Fruit fly (Drosophila melanogaster) whole organism, embryonic: Measurements from ENCODE around the gene Epp.

Experiments
- Bdp1 ChIP-seq: fragments of 200-800 bp; sonication (Bioruptor generic); optimal IDR thresholded peaks from 3 replicates; lab custom pipeline; 2016; ENCODE audit warnings: missing biosample characterization, missing genetic modification characterization
- CG10274 ChIP-seq: fragments of 200-800 bp; sonication (Bioruptor generic); optimal IDR thresholded peaks from 3 replicates; lab custom pipeline; 2017; ENCODE audit warnings: missing biosample characterization, mild to moderate bottlenecking, missing genetic modification characterization
- CG10565 ChIP-seq: fragments of 200-800 bp; sonication (Bioruptor generic); optimal IDR thresholded peaks from 3 replicates; lab custom pipeline; 2016; ENCODE audit warnings: missing biosample characterization, mild to moderate bottlenecking, missing genetic modification characterization
- CG12236 ChIP-seq: fragments of 200-800 bp; sonication (Bioruptor generic); optimal IDR thresholded peaks from 2 replicates; lab custom pipeline; 2016; ENCODE audit warnings: missing biosample characterization, missing genetic modification characterization
- CG12391 ChIP-seq: fragments of 200-800 bp; sonication (Bioruptor generic); optimal IDR thresholded peaks from 3 replicates; lab custom pipeline; 2018; ENCODE audit warnings: missing biosample characterization, mild to moderate bottlenecking, missing genetic modification characterization, moderate library complexity
- CG12769 ChIP-seq: fragments of 200-800 bp; sonication (Bioruptor generic); optimal IDR thresholded peaks from 2 replicates; lab custom pipeline; 2019; ENCODE audit warnings: missing biosample characterization, mild to moderate bottlenecking, missing genetic modification characterization, moderate library complexity
- CG1529 ChIP-seq: fragments of 200-800 bp; sonication (Bioruptor generic); optimal IDR thresholded peaks from 3 replicates; lab custom pipeline; 2018; ENCODE audit warnings: missing biosample characterization, missing genetic modification characterization
- CG15696 ChIP-seq: fragments of 200-800 bp; sonication (Bioruptor generic); optimal IDR thresholded peaks from 2 replicates; lab custom pipeline; 2019; ENCODE audit warnings: missing biosample characterization, mild to moderate bottlenecking, missing genetic modification characterization, moderate library complexity
- CG1647 ChIP-seq: fragments of 200-800 bp; sonication (Bioruptor generic); optimal IDR thresholded peaks from 3 replicates; lab custom pipeline; 2016; ENCODE audit warnings: missing biosample characterization, missing genetic modification characterization
- CG18599 ChIP-seq: fragments of 200-800 bp; sonication (Bioruptor generic); optimal IDR thresholded peaks from 3 replicates; lab custom pipeline; 2017; ENCODE audit warnings: missing biosample characterization, missing genetic modification characterization, mild to moderate bottlenecking, moderate library complexity, missing genetic modification reagents
- CG2202 ChIP-seq: fragments of 200-800 bp; sonication (Bioruptor generic); optimal IDR thresholded peaks from 2 replicates; lab custom pipeline; 2018; ENCODE audit warnings: missing biosample characterization, mild to moderate bottlenecking, missing genetic modification characterization
- CG33213 ChIP-seq: fragments of 200-800 bp; sonication (Bioruptor generic); optimal IDR thresholded peaks from 3 replicates; lab custom pipeline; 2016; ENCODE audit warnings: missing biosample characterization, missing genetic modification characterization
- CG4424 ChIP-seq: fragments of 200-800 bp; sonication (Bioruptor generic); optimal IDR thresholded peaks from 3 replicates; lab custom pipeline; 2016; ENCODE audit warnings: missing biosample characterization, missing genetic modification characterization
- CG4707 ChIP-seq: fragments of 200-800 bp; sonication (Bioruptor generic); optimal IDR thresholded peaks from 2 replicates; lab custom pipeline; 2018; ENCODE audit warnings: missing biosample characterization, mild to moderate bottlenecking, missing genetic modification characterization, moderate library complexity
- CG4730 ChIP-seq: fragments of 200-800 bp; sonication (Bioruptor generic); IDR thresholded peaks from 2 replicates; pipeline ENCODE4 v1.3.6; 2022; ENCODE audit warnings: missing biosample characterization, missing genetic modification characterization
- CG5180 ChIP-seq: fragments of 200-800 bp; sonication (Bioruptor generic); optimal IDR thresholded peaks from 3 replicates; lab custom pipeline; 2017; ENCODE audit warnings: missing biosample characterization, missing genetic modification characterization, mild to moderate bottlenecking, moderate library complexity, missing genetic modification reagents
- CG6654 ChIP-seq: fragments of 200-800 bp; sonication (Bioruptor generic); optimal IDR thresholded peaks from 2 replicates; lab custom pipeline; 2017; ENCODE audit warnings: missing biosample characterization, mild to moderate bottlenecking, missing genetic modification characterization
- CG6683 ChIP-seq: fragments of 200-800 bp; sonication (Bioruptor generic); optimal IDR thresholded peaks from 2 replicates; lab custom pipeline; 2017; ENCODE audit warnings: missing biosample characterization, mild to moderate bottlenecking, missing genetic modification characterization, missing genetic modification reagents
- Camta ChIP-seq: fragments of 200-800 bp; sonication (Bioruptor generic); optimal IDR thresholded peaks from 2 replicates; lab custom pipeline; 2016; ENCODE audit warnings: missing biosample characterization, missing genetic modification characterization
- Chrac-16 ChIP-seq: fragments of 200-800 bp; sonication (Bioruptor generic); optimal IDR thresholded peaks from 3 replicates; lab custom pipeline; 2016; ENCODE audit warnings: missing biosample characterization, missing genetic modification characterization
- Deaf1 ChIP-seq: fragments of 200-800 bp; optimal IDR thresholded peaks from 3 replicates; lab custom pipeline; 2019; ENCODE audit warnings: missing biosample characterization, mild to moderate bottlenecking, missing genetic modification characterization, moderate library complexity
- Dek ChIP-seq: fragments of 200-800 bp; sonication (Bioruptor generic); optimal IDR thresholded peaks from 3 replicates; lab custom pipeline; 2019; ENCODE audit warnings: missing biosample characterization, mild to moderate bottlenecking, missing genetic modification characterization, moderate library complexity
- Dll ChIP-seq: fragments of 200-800 bp; sonication (Bioruptor generic); IDR thresholded peaks from 4 replicates; pipeline ENCODE4 v1.3.6; 2022; ENCODE audit warnings: missing biosample characterization, missing genetic modification characterization; ENCODE audit not compliant: partially characterized antibody
- Hr78 ChIP-seq, 2 experiments: fragments of 200-800 bp in 1 of 2; fragments of >200 bp in 1 of 2; sonication (Bioruptor generic) in 1 of 2; optimal IDR thresholded peaks; 2 replicates each; lab custom pipeline; 2017 to 2019; ENCODE audit warnings: missing biosample characterization in 2 of 2, missing genetic modification characterization in 2 of 2, mild to moderate bottlenecking in 1 of 2, moderate library complexity in 1 of 2
- Lim3 ChIP-seq: fragments of 200-800 bp; sonication (Bioruptor generic); IDR thresholded peaks from 2 replicates; pipeline ENCODE4 v1.3.6; 2022; ENCODE audit warnings: missing biosample characterization, missing genetic modification characterization
- Meics ChIP-seq: fragments of 200-800 bp; sonication (Bioruptor generic); optimal IDR thresholded peaks from 2 replicates; lab custom pipeline; 2017; ENCODE audit warnings: missing biosample characterization, mild to moderate bottlenecking, missing genetic modification characterization
- NC2β ChIP-seq: fragments of 200-800 bp; sonication (Bioruptor generic); optimal IDR thresholded peaks from 2 replicates; lab custom pipeline; 2016; ENCODE audit warnings: missing biosample characterization, missing genetic modification characterization
- Nf-YB ChIP-seq: fragments of 200-800 bp; sonication (Bioruptor generic); optimal IDR thresholded peaks from 3 replicates; lab custom pipeline; 2019; ENCODE audit warnings: missing biosample characterization, mild to moderate bottlenecking, missing genetic modification characterization, moderate library complexity
- Poxn ChIP-seq: fragments of 200-800 bp; sonication (Bioruptor generic); IDR thresholded peaks from 2 replicates; pipeline ENCODE4 v1.3.6; 2022; ENCODE audit warnings: missing biosample characterization, missing genetic modification characterization
- Ravus ChIP-seq: fragments of 200-800 bp; sonication (Bioruptor generic); IDR thresholded peaks from 2 replicates; pipeline ENCODE4 v1.3.6; 2022; ENCODE audit warnings: missing biosample characterization, missing genetic modification characterization
- Sry-δ ChIP-seq: fragments of 200-800 bp; sonication (Bioruptor generic); optimal IDR thresholded peaks from 2 replicates; lab custom pipeline; 2016; ENCODE audit warnings: missing biosample characterization, missing genetic modification characterization
- TFAM ChIP-seq: fragments of 200-800 bp; sonication (Bioruptor generic); optimal IDR thresholded peaks from 2 replicates; lab custom pipeline; 2017; ENCODE audit warnings: missing biosample characterization, missing genetic modification characterization, inconsistent platforms
- Usf ChIP-seq: fragments of 200-800 bp; sonication (Bioruptor generic); optimal IDR thresholded peaks from 2 replicates; lab custom pipeline; 2017; ENCODE audit warnings: missing genotype, missing biosample characterization, missing genetic modification characterization
- Xbp1 ChIP-seq: fragments of 200-800 bp; sonication (Bioruptor generic); optimal IDR thresholded peaks from 3 replicates; lab custom pipeline; 2016; ENCODE audit warnings: missing biosample characterization, mild to moderate bottlenecking, missing genetic modification characterization
- ab ChIP-seq: fragments of 200-800 bp; sonication (Bioruptor generic); optimal IDR thresholded peaks from 2 replicates; lab custom pipeline; 2016; ENCODE audit warnings: missing biosample characterization, missing genetic modification characterization
- al ChIP-seq: fragments of 200-800 bp; sonication (Bioruptor generic); IDR thresholded peaks from 2 replicates; pipeline ENCODE4 v1.3.6; 2022; ENCODE audit warnings: missing biosample characterization, missing genetic modification characterization
- bcd ChIP-seq: fragments of 200-800 bp; sonication (Bioruptor generic); optimal IDR thresholded peaks from 2 replicates; lab custom pipeline; 2017; ENCODE audit warnings: missing biosample characterization, mild to moderate bottlenecking, missing genetic modification characterization
- br ChIP-seq: fragments of >200 bp; optimal IDR thresholded peaks from 2 replicates; lab custom pipeline; 2017
- cg ChIP-seq: fragments of 200-800 bp; sonication (Bioruptor generic); optimal IDR thresholded peaks from 3 replicates; lab custom pipeline; 2019; ENCODE audit warnings: missing biosample characterization, mild to moderate bottlenecking, missing genetic modification characterization, moderate library complexity
- cwo ChIP-seq: fragments of 200-800 bp; sonication (Bioruptor generic); optimal IDR thresholded peaks from 3 replicates; lab custom pipeline; 2017; ENCODE audit warnings: missing biosample characterization, missing genetic modification characterization, mild to moderate bottlenecking, moderate library complexity, missing genetic modification reagents
- dimm ChIP-seq: fragments of 200-800 bp; sonication (Bioruptor generic); IDR thresholded peaks from 2 replicates; pipeline ENCODE4 v1.3.6; 2022; ENCODE audit warnings: missing biosample characterization, missing genetic modification characterization
- dpn ChIP-seq, 2 experiments: fragments of 200-800 bp; sonication (Bioruptor generic); optimal IDR thresholded peaks; 3 replicates each; lab custom pipeline; 2016; ENCODE audit warnings: missing biosample characterization in 2 of 2, missing genetic modification characterization in 2 of 2
- gem ChIP-seq: fragments of 200-800 bp; sonication (Bioruptor generic); optimal IDR thresholded peaks from 2 replicates; lab custom pipeline; 2019; ENCODE audit warnings: missing biosample characterization, mild to moderate bottlenecking, missing genetic modification characterization, moderate library complexity
- hbn ChIP-seq: fragments of 200-800 bp; sonication (Bioruptor generic); IDR thresholded peaks from 2 replicates; pipeline ENCODE4 v1.3.6; 2022; ENCODE audit warnings: missing biosample characterization, missing genetic modification characterization; ENCODE audit not compliant: partially characterized antibody
- hkb ChIP-seq, 2 experiments: fragments of 200-800 bp in 1 of 2; fragments of >200 bp in 1 of 2; sonication (Bioruptor generic) in 1 of 2; IDR thresholded peaks in 1 of 2; optimal IDR thresholded peaks in 1 of 2; 2 replicates each; pipeline versions ENCODE4 v1.3.6 to Lab custom; 2017 to 2022; ENCODE audit warnings: missing biosample characterization in 1 of 2, missing genetic modification characterization in 1 of 2
- ken ChIP-seq: fragments of 200-800 bp; sonication (Bioruptor generic); IDR thresholded peaks from 3 replicates; pipeline ENCODE4 v1.3.6; 2022; ENCODE audit warnings: missing biosample characterization, missing genetic modification characterization
- maf-S ChIP-seq: fragments of 200-800 bp; sonication (Bioruptor generic); optimal IDR thresholded peaks from 2 replicates; lab custom pipeline; 2016; ENCODE audit warnings: missing biosample characterization, missing genetic modification characterization
- peb ChIP-seq: fragments of 200-800 bp; sonication (Bioruptor generic); IDR thresholded peaks from 2 replicates; pipeline ENCODE4 v1.3.6; 2022; ENCODE audit warnings: missing biosample characterization, missing genetic modification characterization
- sens ChIP-seq: fragments of 200-800 bp; sonication (Bioruptor generic); peaks from one replicate; lab custom pipeline; 2016; ENCODE audit warnings: missing biosample characterization, missing genetic modification characterization
- stc ChIP-seq: fragments of 200-800 bp; sonication (Bioruptor generic); IDR thresholded peaks from 2 replicates; pipeline ENCODE4 v1.3.6; 2022; ENCODE audit warnings: missing biosample characterization, missing genetic modification characterization
- tna ChIP-seq: fragments of 200-800 bp; sonication (Bioruptor generic); IDR thresholded peaks from 2 replicates; pipeline ENCODE4 v1.3.6; 2022; ENCODE audit warnings: missing biosample characterization, missing genetic modification characterization; ENCODE audit not compliant: partially characterized antibody

The Epp gene

dm6 chr3R:23942965-23943413 is 49.7 kb downstream of the Epp start, which contains the start of gene Gdh (continued):
- TF ChIP-seq Meics (GFP tag; lab: Kevin White, UChicago) (peak; percentile 18), cwo (GFP tag; lab: Kevin White, UChicago) (peak; percentile 94), CG12391 (peak; percentile 8), Camta (no peak), Ravus (GFP tag; lab: Robert Waterston, UW) (no peak), Poxn (no peak), CG18599 (GFP tag; lab: Kevin White, UChicago) (peak; percentile 55), CG5180 (GFP tag; lab: Kevin White, UChicago) (no peak), Sry-δ (GFP tag; lab: Kevin White, UChicago) (no peak), ken (peak; percentile 11; the same call in 1 of the 3 replicates), CG6654 (no peak), Bdp1 (no peak), CG4707 (GFP tag; lab: Kevin White, UChicago) (no peak), CG1529 (GFP tag; lab: Kevin White, UChicago) (no peak), hkb (optimal IDR thresholded peaks at IDR 0.05; lab: Kevin White, UChicago) (no peak), hkb (GFP tag; IDR thresholded peaks at IDR 0.05; lab: Robert Waterston, UW) (peak; percentile 55; the same call in 1 of the 2 replicates), cg (GFP tag; lab: Kevin White, UChicago) (no peak), Dll (no peak), hbn (GFP tag; lab: Robert Waterston, UW) (peak; percentile 25; the same call in 1 of the 2 replicates), peb (GFP tag; lab: Robert Waterston, UW) (no peak), Nf-YB (GFP tag; lab: Kevin White, UChicago) (no peak), CG33213 (no peak), Chrac-16 (GFP tag; lab: Kevin White, UChicago) (no peak), CG1647 (GFP tag; lab: Kevin White, UChicago) (no peak), maf-S (GFP tag; lab: Kevin White, UChicago) (no peak), CG4424 (GFP tag; lab: Kevin White, UChicago) (no peak), dpn (GFP tag; optimal IDR thresholded peaks at IDR 0.05; lab: Kevin White, UChicago) (peak in 1 of 2 experiments; percentile 13), al (GFP tag; lab: Robert Waterston, UW) (no peak), stc (GFP tag; lab: Robert Waterston, UW) (no peak), CG15696 (no peak), CG4730 (no peak), gem (no peak), Deaf1 (tag; lab: Kevin White, UChicago) (peak; percentile 88), Hr78 (GFP tag; optimal IDR thresholded peaks at IDR 0.05; lab: Kevin White, UChicago) (no peak), TFAM (no peak), bcd (GFP tag; lab: Kevin White, UChicago) (peak; percentile 4), CG12236 (GFP tag; lab: Kevin White, UChicago) (no peak), ab (GFP tag; lab: Kevin White, UChicago) (no peak), Dek (no peak), CG2202 (tag; lab: Kevin White, UChicago) (no peak), Xbp1 (GFP tag; lab: Kevin White, UChicago) (no peak), br (lab: Kevin White, UChicago) (no peak), dimm (no peak), tna (GFP tag; lab: Robert Waterston, UW) (peak; percentile 65; the same call in 1 of the 2 replicates), CG12769 (tag; lab: Kevin White, UChicago) (peak; percentile 35), CG10565 (GFP tag; lab: Kevin White, UChicago) (no peak), NC2β (GFP tag; lab: Kevin White, UChicago) (no peak), CG10274 (GFP tag; lab: Kevin White, UChicago) (no peak), Usf (GFP tag; lab: Kevin White, UChicago) (no peak), Lim3 (GFP tag; lab: Robert Waterston, UW) (no peak), sens (GFP tag; lab: Kevin White, UChicago) (peak; percentile 77), CG6683 (no peak)
